Worm (Caenorhabditis elegans) whole organism, midembryonic: Measurements from ENCODE around the gene C04E7.3.
"Not testable (repeated sequence)": the region's sequence is repeated elsewhere in the genome, so short reads cannot be mapped to it uniquely, and the experiment has no call there.

ENCODE experiments used
- flt-1 ChIP-seq: fragments of 200-800 bp; sonication (Bioruptor generic); IDR thresholded peaks from 2 replicates; pipeline ENCODE4 v1.3.6; 2022; ENCODE audit warnings: missing genetic modification characterization, missing compliant biosample characterization
- klf-2 ChIP-seq: fragments of 200-800 bp; sonication (Bioruptor generic); conservative IDR thresholded peaks from 2 replicates; pipeline ENCODE4 v1.3.6; 2022; ENCODE audit warnings: missing genetic modification reagents, missing genetic modification characterization, missing compliant biosample characterization
- med-1 ChIP-seq: sonication (generic microtip); optimal IDR thresholded peaks from 2 replicates; lab custom pipeline; 2017; ENCODE audit warnings: missing genetic modification characterization, mild to moderate bottlenecking, missing compliant biosample characterization, antibody characterized with exemption, missing genetic modification reagents; ENCODE audit not compliant: insufficient read depth
- ztf-23 ChIP-seq: fragments of 200-800 bp; sonication (Bioruptor generic); IDR thresholded peaks from 2 replicates; pipeline ENCODE4 v1.3.6; 2022; ENCODE audit warnings: missing genetic modification reagents, missing genetic modification characterization, missing compliant biosample characterization
- ztf-29 ChIP-seq: fragments of 200-800 bp; sonication (Bioruptor generic); IDR thresholded peaks from 2 replicates; pipeline ENCODE4 v1.3.6; 2022; ENCODE audit warnings: missing genetic modification reagents, missing genetic modification characterization, missing compliant biosample characterization

DNA sequence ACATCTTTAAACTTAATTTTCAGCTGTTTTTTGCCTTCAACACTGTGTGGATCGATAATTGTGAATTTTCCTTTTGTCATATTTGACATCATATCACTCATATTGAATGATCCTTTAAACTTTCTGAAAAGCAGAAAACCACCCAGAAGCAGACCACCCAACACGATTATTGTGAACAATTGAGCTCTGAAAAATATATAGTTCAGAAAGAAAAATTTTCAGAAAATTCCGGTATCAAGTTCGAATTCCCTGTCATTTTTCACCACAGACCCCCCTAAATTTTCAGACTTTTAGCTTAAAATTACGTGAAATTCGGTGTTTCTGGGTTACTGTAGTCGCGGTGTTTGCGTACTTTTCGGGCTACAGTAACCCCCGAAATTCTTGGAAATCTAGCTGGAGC lies 60.9 kb downstream of the C04E7.3 start, which contains the start of gene Y47C4A.1:
- TF ChIP-seq med-1 (GFP tag; lab: Kevin White, UChicago); ztf-23 (GFP tag; lab: Robert Waterston, UW); klf-2 (GFP tag; lab: Robert Waterston, UW); flt-1 (GFP tag; lab: Robert Waterston, UW); ztf-29 (GFP tag; lab: Robert Waterston, UW): not testable (repeated sequence)
